Worm (Caenorhabditis elegans) whole organism, L4 larva: ENCODE data around the gene cyp-34A2.
"Not testable (repeated sequence)": the region's sequence is repeated elsewhere in the genome, so short reads cannot be mapped to it uniquely, and the experiment has no call there.

Experiments used
- F37D6.2 ChIP-seq: sonication (generic microtip); optimal IDR thresholded peaks from 2 replicates; lab custom pipeline; 2016; ENCODE audit warnings: mild to moderate bottlenecking, missing genetic modification characterization, missing compliant biosample characterization
- F44E2.7 ChIP-seq: fragments of 200-800 bp; sonication (Bioruptor generic); IDR thresholded peaks from 2 replicates; pipeline ENCODE4 v2.1.2; 2022; ENCODE audit warnings: missing genetic modification characterization, missing compliant biosample characterization
- F49E8.2 ChIP-seq: sonication (generic microtip); optimal IDR thresholded peaks from 2 replicates; lab custom pipeline; 2016; ENCODE audit warnings: missing compliant biosample characterization, mild to moderate bottlenecking, missing genetic modification characterization, borderline replicate concordance
- Y105C5A.15 ChIP-seq: fragments of 200-800 bp; sonication (Bioruptor generic); IDR thresholded peaks from 2 replicates; pipeline ENCODE4 v1.3.6; 2022; ENCODE audit warnings: missing genetic modification characterization, missing compliant biosample characterization
- Y48G9A.11 ChIP-seq: fragments of 200-800 bp; sonication (Bioruptor generic); IDR thresholded peaks from 2 replicates; pipeline ENCODE4 v1.3.6; 2022; ENCODE audit warnings: missing genetic modification reagents, missing genetic modification characterization, missing compliant biosample characterization
- Y5F2A.4 ChIP-seq: fragments of 200-800 bp; sonication (Bioruptor generic); optimal IDR thresholded peaks from 2 replicates; lab custom pipeline; 2018; ENCODE audit warnings: mild to moderate bottlenecking, missing genetic modification characterization, missing compliant biosample characterization
- Y75B8A.6 ChIP-seq: fragments of 200-800 bp; sonication (Bioruptor generic); IDR thresholded peaks from 2 replicates; pipeline ENCODE4 v1.3.6; 2022; ENCODE audit warnings: missing genetic modification reagents, missing genetic modification characterization, missing compliant biosample characterization
- arid-1 ChIP-seq: fragments of 200-800 bp; sonication (Bioruptor generic); conservative IDR thresholded peaks from 2 replicates; pipeline ENCODE4 v1.3.6; 2022; ENCODE audit warnings: missing genetic modification reagents, missing genetic modification characterization, missing compliant biosample characterization
- ceh-20 ChIP-seq: fragments of 200-800 bp; sonication (Bioruptor generic); IDR thresholded peaks from 2 replicates; pipeline ENCODE4 v1.3.6; 2022; ENCODE audit warnings: missing genetic modification reagents, missing genetic modification characterization, missing compliant biosample characterization
- ceh-82 ChIP-seq: sonication (generic microtip); optimal IDR thresholded peaks from 2 replicates; lab custom pipeline; 2017; ENCODE audit warnings: missing biosample characterization, missing genetic modification characterization
- ctbp-1 ChIP-seq: fragments of 200-800 bp; sonication (Bioruptor generic); IDR thresholded peaks from 2 replicates; pipeline ENCODE4 v1.3.6; 2022; ENCODE audit warnings: missing genetic modification reagents, missing genetic modification characterization, missing compliant biosample characterization
- dmd-6 ChIP-seq: fragments of 200-800 bp; sonication (Bioruptor generic); IDR thresholded peaks from 2 replicates; pipeline ENCODE4 v1.3.6; 2022; ENCODE audit warnings: missing genetic modification reagents, missing genetic modification characterization, missing compliant biosample characterization
- dmd-9 ChIP-seq: fragments of 200-800 bp; sonication (Bioruptor generic); IDR thresholded peaks from 2 replicates; pipeline ENCODE4 v1.3.6; 2022; ENCODE audit warnings: missing genetic modification reagents, missing genetic modification characterization, missing compliant biosample characterization
- egl-43 ChIP-seq: fragments of 200-800 bp; sonication (Bioruptor generic); IDR thresholded peaks from 2 replicates; pipeline ENCODE4 v1.3.6; 2022; ENCODE audit warnings: missing genetic modification reagents, missing genetic modification characterization, missing compliant biosample characterization
- hlh-11 ChIP-seq: fragments of 200-800 bp; sonication (Bioruptor generic); optimal IDR thresholded peaks from 2 replicates; lab custom pipeline; 2018; ENCODE audit warnings: mild to moderate bottlenecking, missing genetic modification characterization, missing compliant biosample characterization
- hlh-30 ChIP-seq: sonication (generic microtip); optimal IDR thresholded peaks from 2 replicates; lab custom pipeline; 2017; ENCODE audit warnings: antibody characterized with exemption, mild to moderate bottlenecking, missing genetic modification characterization, missing compliant biosample characterization; ENCODE audit not compliant: insufficient read depth
- lim-7 ChIP-seq: fragments of 200-800 bp; sonication (Bioruptor generic); IDR thresholded peaks from 2 replicates; pipeline ENCODE4 v1.3.6; 2022; ENCODE audit warnings: missing genetic modification characterization, missing compliant biosample characterization
- lin-1 ChIP-seq: fragments of 200-800 bp; sonication (Bioruptor generic); IDR thresholded peaks from 2 replicates; pipeline ENCODE4 v1.3.6; 2022; ENCODE audit warnings: missing genetic modification reagents, missing genetic modification characterization, missing compliant biosample characterization
- lin-13 ChIP-seq: fragments of 150-350 bp; optimal IDR thresholded peaks from 2 replicates; lab custom pipeline; 2014; ENCODE audit warnings: missing biosample characterization, missing genetic modification reagents, missing genetic modification characterization
- lin-15B ChIP-seq: fragments of 150-350 bp; sonication (generic microtip); optimal IDR thresholded peaks from 3 replicates; lab custom pipeline; 2014; ENCODE audit warnings: missing biosample characterization, missing genetic modification characterization
- lin-29 ChIP-seq: fragments of 200-800 bp; sonication (Bioruptor generic); IDR thresholded peaks from 2 replicates; pipeline ENCODE4 v1.3.6; 2022; ENCODE audit warnings: missing genetic modification reagents, missing genetic modification characterization, missing compliant biosample characterization
- lin-38 ChIP-seq: fragments of 200-800 bp; sonication (Bioruptor generic); IDR thresholded peaks from 2 replicates; pipeline ENCODE4 v1.3.6; 2022; ENCODE audit warnings: missing genetic modification reagents, missing genetic modification characterization, missing compliant biosample characterization
- lin-39 ChIP-seq: fragments of 150-350 bp; optimal IDR thresholded peaks from 2 replicates; lab custom pipeline; 2014; ENCODE audit warnings: missing biosample characterization, missing genetic modification reagents, missing genetic modification characterization
- madf-5 ChIP-seq, 2 experiments: fragments of 200-800 bp; sonication (Bioruptor generic); IDR thresholded peaks; 2 replicates each; pipeline ENCODE4 v1.3.6; 2022; ENCODE audit warnings: missing compliant biosample characterization in 2 of 2, missing genetic modification characterization in 2 of 2
- mdl-1 ChIP-seq, 2 experiments: fragments of 150-350 bp in 1 of 2; sonication (generic microtip) in 1 of 2; optimal IDR thresholded peaks; 2 replicates each; lab custom pipeline; 2014 to 2017; ENCODE audit warnings: missing biosample characterization in 2 of 2, missing genetic modification characterization in 2 of 2
- mdt-29 ChIP-seq: fragments of 200-800 bp; sonication (Bioruptor generic); IDR thresholded peaks from 2 replicates; pipeline ENCODE4 v1.3.6; 2022; ENCODE audit warnings: missing genetic modification reagents, missing genetic modification characterization, missing compliant biosample characterization
- mep-1 ChIP-seq: fragments of 150-350 bp; sonication (generic microtip); optimal IDR thresholded peaks from 3 replicates; lab custom pipeline; 2014; ENCODE audit warnings: missing biosample characterization, missing genetic modification characterization
- mes-2 ChIP-seq: sonication (generic microtip); optimal IDR thresholded peaks from 2 replicates; lab custom pipeline; 2016; ENCODE audit warnings: missing genotype, mild to moderate bottlenecking, missing genetic modification characterization, missing compliant biosample characterization; ENCODE audit not compliant: poor library complexity, severe bottlenecking
- nhr-28 ChIP-seq: fragments of 150-350 bp; optimal IDR thresholded peaks from 2 replicates; lab custom pipeline; 2014; ENCODE audit warnings: missing biosample characterization, missing genetic modification characterization
- nhr-41 ChIP-seq: fragments of 200-800 bp; sonication (Bioruptor generic); IDR thresholded peaks from 2 replicates; pipeline ENCODE4 v1.3.6; 2022; ENCODE audit warnings: missing genetic modification reagents, missing genetic modification characterization, missing compliant biosample characterization
- nhr-48 ChIP-seq: sonication (generic microtip); optimal IDR thresholded peaks from 2 replicates; lab custom pipeline; 2016; ENCODE audit warnings: mild to moderate bottlenecking, missing genetic modification characterization, missing compliant biosample characterization
- nhr-76 ChIP-seq: fragments of 150-350 bp; optimal IDR thresholded peaks from 2 replicates; lab custom pipeline; 2014; ENCODE audit warnings: missing biosample characterization, missing genetic modification characterization
- pha-4 ChIP-seq, 2 experiments: fragments of 150-350 bp in 1 of 2; fragments of 200-800 bp in 1 of 2; sonication (Bioruptor generic) in 1 of 2; IDR thresholded peaks in 1 of 2; optimal IDR thresholded peaks in 1 of 2; 2 replicates each; pipeline versions ENCODE4 v1.3.6 to Lab custom; 2014 to 2022; ENCODE audit warnings: missing genetic modification characterization in 2 of 2, missing genetic modification reagents in 2 of 2, missing biosample characterization in 1 of 2, missing compliant biosample characterization in 1 of 2
- php-3 ChIP-seq: fragments of 200-800 bp; sonication (Bioruptor generic); IDR thresholded peaks from 2 replicates; pipeline ENCODE4 v1.3.6; 2022; ENCODE audit warnings: missing genetic modification reagents, missing genetic modification characterization, missing compliant biosample characterization
- set-16 ChIP-seq: fragments of 200-800 bp; sonication (Bioruptor generic); IDR thresholded peaks from 2 replicates; pipeline ENCODE4 v1.3.6; 2022; ENCODE audit warnings: missing genetic modification reagents, missing genetic modification characterization, missing compliant biosample characterization
- skn-1 ChIP-seq: fragments of 150-350 bp; optimal IDR thresholded peaks from 2 replicates; lab custom pipeline; 2014; ENCODE audit warnings: missing biosample characterization, missing genetic modification characterization
- snpc-1.2 ChIP-seq: fragments of 200-800 bp; sonication (Bioruptor generic); IDR thresholded peaks from 2 replicates; pipeline ENCODE4 v1.3.6; 2022; ENCODE audit warnings: missing genetic modification reagents, missing genetic modification characterization, missing compliant biosample characterization
- spr-1 ChIP-seq: sonication (generic microtip); optimal IDR thresholded peaks from 2 replicates; lab custom pipeline; 2016; ENCODE audit warnings: mild to moderate bottlenecking, missing genetic modification characterization, missing compliant biosample characterization
- tra-1 ChIP-seq: fragments of 200-800 bp; sonication (Bioruptor generic); IDR thresholded peaks from 2 replicates; pipeline ENCODE4 v1.3.6; 2022; ENCODE audit warnings: missing genetic modification reagents, missing genetic modification characterization, missing compliant biosample characterization
- unc-130 ChIP-seq: sonication (generic microtip); optimal IDR thresholded peaks from 2 replicates; lab custom pipeline; 2016; ENCODE audit warnings: missing genetic modification reagents, missing genetic modification characterization, missing compliant biosample characterization
- unc-39 ChIP-seq: sonication (generic microtip); optimal IDR thresholded peaks from 2 replicates; lab custom pipeline; 2017; ENCODE audit warnings: missing biosample characterization, missing genetic modification characterization
- vab-7 ChIP-seq: fragments of 200-800 bp; sonication (Bioruptor generic); IDR thresholded peaks from 2 replicates; pipeline ENCODE4 v1.3.6; 2022; ENCODE audit warnings: missing genetic modification reagents, missing genetic modification characterization, missing compliant biosample characterization
- zfp-2 ChIP-seq: sonication (generic microtip); optimal IDR thresholded peaks from 2 replicates; lab custom pipeline; 2016; ENCODE audit warnings: mild to moderate bottlenecking, missing genetic modification characterization, missing compliant biosample characterization
- zfp-3 ChIP-seq: fragments of 200-800 bp; sonication (Bioruptor generic); conservative IDR thresholded peaks from 2 replicates; pipeline ENCODE4 v1.3.6; 2022; ENCODE audit warnings: missing genetic modification reagents, missing genetic modification characterization, missing compliant biosample characterization
- zip-11 ChIP-seq: fragments of 200-800 bp; sonication (Bioruptor generic); IDR thresholded peaks from 2 replicates; pipeline ENCODE4 v1.3.6; 2022; ENCODE audit warnings: missing genetic modification characterization, missing compliant biosample characterization
- zip-2 ChIP-seq: fragments of 150-350 bp; optimal IDR thresholded peaks from 2 replicates; lab custom pipeline; 2014; ENCODE audit warnings: missing biosample characterization, missing genetic modification characterization

Gene cyp-34A2

DNA sequence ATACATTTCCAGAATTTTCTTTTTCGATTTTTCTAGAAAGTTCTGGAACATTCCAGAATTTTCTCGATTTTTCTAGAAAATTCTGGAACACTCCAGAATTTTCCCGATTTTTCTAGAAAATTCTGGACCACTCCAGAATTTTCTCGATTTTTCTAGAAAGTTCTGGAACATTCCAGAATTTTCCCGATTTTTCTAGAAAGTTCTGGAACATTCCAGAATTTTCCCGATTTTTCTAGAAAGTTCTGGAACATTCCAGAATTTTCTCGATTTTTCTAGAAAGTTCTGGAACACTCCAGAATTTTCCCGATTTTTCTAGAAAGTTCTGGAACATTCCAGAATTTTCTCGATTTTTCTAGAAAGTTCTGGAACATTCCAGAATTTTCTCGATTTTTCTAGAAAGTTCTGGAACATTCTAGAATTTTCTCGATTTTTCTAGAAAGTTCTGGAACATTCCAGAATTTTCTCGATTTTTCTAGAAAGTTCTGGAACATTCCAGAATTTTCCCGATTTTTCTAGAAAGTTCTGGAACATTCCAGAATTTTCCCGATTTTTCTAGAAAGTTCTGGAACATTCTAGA lies 29.9 kb upstream of the cyp-34A2 start:
- peak; percentile 59; the same call in 1 of the 2 replicates for TF ChIP-seq snpc-1.2 (GFP tag; lab: Robert Waterston, UW)
- 0 out of 2 replicates have a peak, but pooled peaks have one; percentile 60 for TF ChIP-seq Y48G9A.11
- 0 out of 4 replicates have a peak, but pooled peaks of 1 of the 2 experiments have one; percentile 63 for TF ChIP-seq madf-5 (GFP tag; IDR thresholded peaks at IDR 0.05; lab: Robert Waterston, UW)
- peak; percentile 76; the same call in 1 of the 2 replicates for TF ChIP-seq arid-1 (GFP tag; lab: Robert Waterston, UW)
- peak; percentile 51; the same call in 1 of the 2 replicates for TF ChIP-seq vab-7 (GFP tag; lab: Robert Waterston, UW)
- peak; percentile 74; the same call in 1 of the 2 replicates for TF ChIP-seq pha-4 (GFP tag; IDR thresholded peaks at IDR 0.05; lab: Robert Waterston, UW)
- TF ChIP-seq pha-4 (tag; optimal IDR thresholded peaks at IDR 0.05; lab: Kevin White, UChicago), result not testable (repeated sequence)
- TF ChIP-seq Y75B8A.6 (GFP tag; lab: Robert Waterston, UW), result 0 out of 2 replicates have a peak, but pooled peaks have one; percentile 46
- 0 out of 2 replicates have a peak, but pooled peaks have one; percentile 57 for TF ChIP-seq lin-1 (GFP tag; lab: Robert Waterston, UW)
- TF ChIP-seq egl-43 (GFP tag; lab: Robert Waterston, UW), result 0 out of 2 replicates have a peak, but pooled peaks have one; percentile 24
- TF ChIP-seq lim-7 (GFP tag; lab: Robert Waterston, UW), result peak; percentile 73
- TF ChIP-seq ctbp-1 (GFP tag; lab: Robert Waterston, UW), result peak; percentile 57; the same call in 1 of the 2 replicates
- peak; percentile 86 for TF ChIP-seq mdt-29 (GFP tag; lab: Robert Waterston, UW)
- TF ChIP-seq Y105C5A.15, result 0 out of 2 replicates have a peak, but pooled peaks have one; percentile 30

DNA sequence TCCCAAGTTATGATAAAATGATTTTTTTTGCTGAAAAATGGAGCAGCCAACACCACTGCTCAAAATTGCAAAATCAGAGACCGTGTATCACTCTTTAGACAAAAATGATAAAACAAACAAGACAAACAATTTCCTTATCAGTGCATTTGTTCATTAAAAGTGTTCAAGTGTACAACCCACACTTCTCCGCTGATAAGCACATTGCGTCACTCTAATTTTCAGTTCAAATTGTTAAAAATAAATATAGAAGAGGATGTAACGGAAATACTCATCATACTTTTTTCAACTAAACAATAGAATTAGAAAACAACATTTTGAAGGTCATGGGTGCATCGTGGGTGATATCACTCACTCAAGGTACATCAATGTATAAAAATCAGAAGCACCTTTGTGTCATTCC lies 27.7 kb upstream of the cyp-34A2 start, which contains the start of gene nhr-291:
TSS of gene nhr-291 (plus strand) at position 324 of the 400 bp plus-strand sequence.
- TF ChIP-seq hlh-11 (tag; lab: Kevin White, UChicago) (peak; percentile 77), nhr-41 (no peak), dmd-9 (no peak), lin-13 (GFP tag; lab: Kevin White, UChicago) (no peak), php-3 (no peak), spr-1 (tag; lab: Kevin White, UChicago) (no peak), zfp-3 (GFP tag; lab: Robert Waterston, UW) (no peak), arid-1 (GFP tag; lab: Robert Waterston, UW) (no peak), Y5F2A.4 (GFP tag; lab: Kevin White, UChicago) (no peak), mep-1 (tag; lab: Kevin White, UChicago) (no peak), unc-130 (no peak), ceh-20 (GFP tag; lab: Robert Waterston, UW) (no peak), zip-2 (tag; lab: Kevin White, UChicago) (no peak), tra-1 (GFP tag; lab: Robert Waterston, UW) (peak; percentile 56; the same call in 1 of the 2 replicates), nhr-48 (tag; lab: Kevin White, UChicago) (peak; percentile 59), zip-11 (no peak), F37D6.2 (no peak), nhr-76 (tag; lab: Kevin White, UChicago) (no peak), lin-39 (tag; lab: Kevin White, UChicago) (no peak), lin-29 (GFP tag; lab: Robert Waterston, UW) (no peak), skn-1 (tag; lab: Kevin White, UChicago) (no peak), snpc-1.2 (GFP tag; lab: Robert Waterston, UW) (no peak), F44E2.7 (GFP tag; lab: Robert Waterston, UW) (no peak), mes-2 (no peak), ceh-82 (no peak), zfp-2 (no peak), mdl-1 (tag; optimal IDR thresholded peaks at IDR 0.05; lab: Kevin White, UChicago) (peak in 1 of 2 experiments; percentile 30), set-16 (GFP tag; lab: Robert Waterston, UW) (no peak), nhr-28 (peak; percentile 96), lin-15B (no peak), lin-1 (GFP tag; lab: Robert Waterston, UW) (peak; percentile 85), hlh-30 (tag; lab: Kevin White, UChicago) (no peak), F49E8.2 (no peak), unc-39 (tag; lab: Kevin White, UChicago) (no peak), Y48G9A.11 (no peak), egl-43 (GFP tag; lab: Robert Waterston, UW) (no peak), dmd-6 (GFP tag; lab: Robert Waterston, UW) (peak; percentile 97), lin-38 (GFP tag; lab: Robert Waterston, UW) (no peak)
